Fruit fly (Drosophila melanogaster) whole organism, prepupa: Measurements from ENCODE around the gene CG1146.
A peak's percentile ranks its signal among the peaks of the same experiment; 100 is the strongest.

Experiments used
- Blimp-1 ChIP-seq: fragments of 200-800 bp; sonication (Bioruptor generic); optimal IDR thresholded peaks from 3 replicates; lab custom pipeline; 2017; ENCODE audit warnings: missing biosample characterization, missing genetic modification characterization, mild to moderate bottlenecking, moderate library complexity, missing genetic modification reagents
- CG10631 ChIP-seq: fragments of 200-800 bp; sonication (Bioruptor generic); optimal IDR thresholded peaks from 2 replicates; lab custom pipeline; 2016; ENCODE audit warnings: missing biosample characterization, missing genetic modification characterization
- CG10669 ChIP-seq: fragments of 200-800 bp; sonication (Bioruptor generic); optimal IDR thresholded peaks from 3 replicates; lab custom pipeline; 2018; ENCODE audit warnings: missing biosample characterization, mild to moderate bottlenecking, missing genetic modification characterization, moderate library complexity
- CG11762 ChIP-seq: fragments of 200-800 bp; sonication (Bioruptor generic); optimal IDR thresholded peaks from 3 replicates; lab custom pipeline; 2016; ENCODE audit warnings: missing biosample characterization, missing genetic modification characterization; ENCODE audit not compliant: insufficient read depth
- CG11902 ChIP-seq: fragments of 200-800 bp; sonication (Bioruptor generic); optimal IDR thresholded peaks from 3 replicates; lab custom pipeline; 2016; ENCODE audit warnings: missing biosample characterization, missing genetic modification characterization
- CG15336 ChIP-seq: fragments of 200-800 bp; sonication (Bioruptor generic); IDR thresholded peaks from 2 replicates; pipeline ENCODE4 v1.3.6; 2022; ENCODE audit warnings: missing biosample characterization, missing genetic modification characterization
- CG1621 ChIP-seq: fragments of 200-800 bp; sonication (Bioruptor generic); optimal IDR thresholded peaks from 3 replicates; lab custom pipeline; 2018; ENCODE audit warnings: missing biosample characterization, mild to moderate bottlenecking, missing genetic modification characterization
- CG3032 ChIP-seq: fragments of 200-800 bp; optimal IDR thresholded peaks from 2 replicates; lab custom pipeline; 2019; ENCODE audit warnings: missing biosample characterization, mild to moderate bottlenecking, missing genetic modification characterization, moderate library complexity
- CG31627 ChIP-seq: fragments of 200-800 bp; sonication (Bioruptor generic); optimal IDR thresholded peaks from 3 replicates; lab custom pipeline; 2016; ENCODE audit warnings: missing biosample characterization, missing genetic modification characterization
- CG32006 ChIP-seq: fragments of 200-800 bp; sonication (Bioruptor generic); optimal IDR thresholded peaks from 3 replicates; lab custom pipeline; 2017; ENCODE audit warnings: missing biosample characterization, mild to moderate bottlenecking, missing genetic modification characterization
- CG6163 ChIP-seq: fragments of 200-800 bp; sonication (Bioruptor generic); IDR thresholded peaks from 3 replicates; pipeline ENCODE4 v1.3.6; 2022; ENCODE audit warnings: missing biosample characterization, missing genetic modification characterization
- CG6276 ChIP-seq: fragments of 200-800 bp; sonication (Bioruptor generic); optimal IDR thresholded peaks from 2 replicates; lab custom pipeline; 2017; ENCODE audit warnings: missing biosample characterization, mild to moderate bottlenecking, missing genetic modification characterization
- CG6808 ChIP-seq: fragments of 200-800 bp; sonication (Bioruptor generic); optimal IDR thresholded peaks from 3 replicates; lab custom pipeline; 2017; ENCODE audit warnings: missing biosample characterization, missing genetic modification characterization, mild to moderate bottlenecking, moderate library complexity, missing genetic modification reagents
- CG6854 ChIP-seq: fragments of 200-800 bp; sonication (Bioruptor generic); optimal IDR thresholded peaks from 2 replicates; lab custom pipeline; 2017; ENCODE audit warnings: missing biosample characterization, mild to moderate bottlenecking, missing genetic modification characterization
- CG7368 ChIP-seq: fragments of 200-800 bp; sonication (Bioruptor generic); optimal IDR thresholded peaks from 3 replicates; lab custom pipeline; 2016; ENCODE audit warnings: missing biosample characterization, missing genetic modification characterization
- CG8319 ChIP-seq: fragments of 200-800 bp; sonication (Bioruptor generic); optimal IDR thresholded peaks from 3 replicates; lab custom pipeline; 2016; ENCODE audit warnings: missing biosample characterization, missing genetic modification characterization
- CG8632 ChIP-seq: fragments of 200-800 bp; sonication (Bioruptor generic); optimal IDR thresholded peaks from 3 replicates; lab custom pipeline; 2016; ENCODE audit warnings: missing biosample characterization, missing genetic modification characterization
- Eip75B ChIP-seq: fragments of 200-800 bp; sonication (Bioruptor generic); optimal IDR thresholded peaks from 3 replicates; lab custom pipeline; 2016; ENCODE audit warnings: missing biosample characterization, missing genetic modification characterization
- Eip78C ChIP-seq: fragments of 200-800 bp; sonication (Bioruptor generic); peaks from one replicate; lab custom pipeline; 2016; ENCODE audit warnings: missing biosample characterization, missing genetic modification characterization
- Eip93F ChIP-seq: fragments of 200-800 bp; sonication (Bioruptor generic); optimal IDR thresholded peaks from 2 replicates; lab custom pipeline; 2016; ENCODE audit warnings: missing biosample characterization, mild to moderate bottlenecking, missing genetic modification characterization
- Ets96B ChIP-seq: fragments of 200-800 bp; optimal IDR thresholded peaks from 2 replicates; lab custom pipeline; 2019; ENCODE audit warnings: missing biosample characterization, mild to moderate bottlenecking, missing genetic modification characterization, moderate library complexity
- Gug ChIP-seq: fragments of 200-800 bp; sonication (Bioruptor generic); IDR thresholded peaks from 2 replicates; pipeline ENCODE4 v1.3.6; 2022; ENCODE audit warnings: missing biosample characterization, missing genetic modification characterization
- Lpt ChIP-seq: fragments of 200-800 bp; sonication (Bioruptor generic); optimal IDR thresholded peaks from 3 replicates; lab custom pipeline; 2016; ENCODE audit warnings: missing biosample characterization, missing genetic modification characterization
- OdsH ChIP-seq: fragments of 200-800 bp; sonication (Bioruptor generic); optimal IDR thresholded peaks from 3 replicates; lab custom pipeline; 2016; ENCODE audit warnings: missing biosample characterization, missing genetic modification characterization
- Smox ChIP-seq: fragments of 200-800 bp; sonication (Bioruptor generic); optimal IDR thresholded peaks from 3 replicates; lab custom pipeline; 2016; ENCODE audit warnings: missing biosample characterization, missing genetic modification characterization
- Sox102F ChIP-seq: fragments of 200-800 bp; sonication (Bioruptor generic); optimal IDR thresholded peaks from 2 replicates; lab custom pipeline; 2016; ENCODE audit warnings: missing biosample characterization, mild to moderate bottlenecking, missing genetic modification characterization
- Sox15 ChIP-seq: fragments of 200-800 bp; sonication (Bioruptor generic); optimal IDR thresholded peaks from 3 replicates; lab custom pipeline; 2016; ENCODE audit warnings: missing biosample characterization, missing genetic modification characterization
- achi ChIP-seq: fragments of 200-800 bp; sonication (Bioruptor generic); optimal IDR thresholded peaks from 3 replicates; lab custom pipeline; 2016; ENCODE audit warnings: missing biosample characterization, missing genetic modification characterization
- acj6 ChIP-seq: fragments of 200-800 bp; sonication (Bioruptor generic); optimal IDR thresholded peaks from 3 replicates; lab custom pipeline; 2016; ENCODE audit warnings: missing biosample characterization, missing genetic modification characterization
- dac ChIP-seq: fragments of 200-800 bp; sonication (Bioruptor generic); optimal IDR thresholded peaks from 2 replicates; lab custom pipeline; 2017; ENCODE audit warnings: missing biosample characterization, mild to moderate bottlenecking, missing genetic modification characterization
- dsx ChIP-seq: fragments of 200-800 bp; optimal IDR thresholded peaks from 3 replicates; lab custom pipeline; 2019; ENCODE audit warnings: missing biosample characterization, mild to moderate bottlenecking, missing genetic modification characterization, moderate library complexity; ENCODE audit not compliant: poor library complexity, severe bottlenecking
- eg ChIP-seq: fragments of 200-800 bp; sonication (Bioruptor generic); IDR thresholded peaks from 3 replicates; pipeline ENCODE4 v1.3.6; 2022; ENCODE audit warnings: missing biosample characterization, missing genetic modification characterization
- esn ChIP-seq: fragments of 200-800 bp; sonication (Bioruptor generic); optimal IDR thresholded peaks from 2 replicates; lab custom pipeline; 2016; ENCODE audit warnings: missing biosample characterization, mild to moderate bottlenecking, missing genetic modification characterization, moderate library complexity
- fd85E ChIP-seq: fragments of 200-800 bp; sonication (Bioruptor generic); optimal IDR thresholded peaks from 3 replicates; lab custom pipeline; 2016; ENCODE audit warnings: missing biosample characterization, missing genetic modification characterization
- fkh ChIP-seq: fragments of 200-800 bp; sonication (Bioruptor generic); optimal IDR thresholded peaks from 3 replicates; lab custom pipeline; 2017; ENCODE audit warnings: missing biosample characterization, mild to moderate bottlenecking, missing genetic modification characterization, moderate library complexity
- lz ChIP-seq: fragments of 200-800 bp; sonication (Bioruptor generic); optimal IDR thresholded peaks from 3 replicates; lab custom pipeline; 2016; ENCODE audit warnings: missing biosample characterization, missing genetic modification characterization
- net ChIP-seq: fragments of 200-800 bp; sonication (Bioruptor generic); optimal IDR thresholded peaks from 3 replicates; lab custom pipeline; 2016; ENCODE audit warnings: missing biosample characterization, missing genetic modification characterization
- salr ChIP-seq, 2 experiments: fragments of 200-800 bp; sonication (Bioruptor generic); optimal IDR thresholded peaks; 3 replicates each; lab custom pipeline; 2016 to 2018; ENCODE audit warnings: missing biosample characterization in 2 of 2, missing genetic modification characterization in 2 of 2, mild to moderate bottlenecking in 1 of 2
- spab ChIP-seq: fragments of 200-800 bp; sonication (Bioruptor generic); optimal IDR thresholded peaks from 2 replicates; lab custom pipeline; 2017; ENCODE audit warnings: missing biosample characterization, mild to moderate bottlenecking, missing genetic modification characterization, missing genetic modification reagents
- topi ChIP-seq: fragments of 200-800 bp; sonication (Bioruptor generic); optimal IDR thresholded peaks from 3 replicates; lab custom pipeline; 2016; ENCODE audit warnings: missing biosample characterization, missing genetic modification characterization
- vri ChIP-seq: fragments of 200-800 bp; sonication (Bioruptor generic); optimal IDR thresholded peaks from 3 replicates; lab custom pipeline; 2016; ENCODE audit warnings: missing biosample characterization, mild to moderate bottlenecking, missing genetic modification characterization

Gene CG1146

dm6 chr3L:2467424-2467838 is 21.2 kb upstream of the CG1146 start (continued):
- TF ChIP-seq CG32006 (GFP tag; lab: Kevin White, UChicago) (peak; percentile 81), OdsH (peak; percentile 82), Sox15 (GFP tag; lab: Kevin White, UChicago) (peak; percentile 74), topi (GFP tag; lab: Kevin White, UChicago) (peak; percentile 95), CG11902 (GFP tag; lab: Kevin White, UChicago) (peak; percentile 72), CG10631 (GFP tag; lab: Kevin White, UChicago) (peak; percentile 74), Eip93F (GFP tag; lab: Kevin White, UChicago) (peak; percentile 3), CG15336 (GFP tag; lab: Robert Waterston, UW) (peak; percentile 80), CG7368 (GFP tag; lab: Kevin White, UChicago) (peak; percentile 74), CG6163 (GFP tag; lab: Robert Waterston, UW) (peak; percentile 83), Smox (GFP tag; lab: Kevin White, UChicago) (peak; percentile 90), esn (GFP tag; lab: Kevin White, UChicago) (peak; percentile 94), CG11762 (peak; percentile 78), Lpt (GFP tag; lab: Kevin White, UChicago) (peak; percentile 70), Eip78C (GFP tag; lab: Kevin White, UChicago) (peak; percentile 97), Blimp-1 (peak; percentile 62), CG6854 (GFP tag; lab: Kevin White, UChicago) (peak; percentile 80)

dm6 chr3L:2468509-2468908 is 20.1 kb upstream of the CG1146 start:
- no peak for TF ChIP-seq CG7368 (GFP tag; lab: Kevin White, UChicago)
- TF ChIP-seq fkh (GFP tag; lab: Kevin White, UChicago): peak; percentile 71
- TF ChIP-seq net (GFP tag; lab: Kevin White, UChicago): no peak
- peak; percentile 2 for TF ChIP-seq CG32006 (GFP tag; lab: Kevin White, UChicago)
- TF ChIP-seq topi (GFP tag; lab: Kevin White, UChicago): no peak
- TF ChIP-seq CG6276: peak; percentile 25

- TF ChIP-seq Eip78C (GFP tag; lab: Kevin White, UChicago) (no peak), vri (GFP tag; lab: Kevin White, UChicago) (peak; percentile 41), fkh (GFP tag; lab: Kevin White, UChicago) (peak; percentile 74)
Measured at dm6 chr3L:2469660-2470059, 18.9 kb upstream of the CG1146 start.

dm6 chr3L:2470735-2471395 is 17.7 kb upstream of the CG1146 start:
- no peak for TF ChIP-seq CG6854 (GFP tag; lab: Kevin White, UChicago)
- TF ChIP-seq acj6 (GFP tag; lab: Kevin White, UChicago): peak; percentile 57
- peak; percentile 34 for TF ChIP-seq lz (GFP tag; lab: Kevin White, UChicago)
- peak; percentile 14 for TF ChIP-seq dac
- no peak for TF ChIP-seq fkh (GFP tag; lab: Kevin White, UChicago)
- TF ChIP-seq dsx (GFP tag; lab: Kevin White, UChicago): peak; percentile 66
- TF ChIP-seq net (GFP tag; lab: Kevin White, UChicago): peak; percentile 56
- TF ChIP-seq CG10631 (GFP tag; lab: Kevin White, UChicago): peak; percentile 75
- peak; percentile 53 for TF ChIP-seq Sox102F (GFP tag; lab: Kevin White, UChicago)
- TF ChIP-seq CG7368 (GFP tag; lab: Kevin White, UChicago): peak; percentile 47
- peak; percentile 75 for TF ChIP-seq Eip75B (GFP tag; lab: Kevin White, UChicago)
- TF ChIP-seq eg (GFP tag; lab: Robert Waterston, UW): peak; percentile 60; the same call in 2 of the 3 replicates
- peak; percentile 12 for TF ChIP-seq Lpt (GFP tag; lab: Kevin White, UChicago)
- TF ChIP-seq CG3032 (tag; lab: Kevin White, UChicago): peak; percentile 77
- TF ChIP-seq CG8632 (GFP tag; lab: Kevin White, UChicago): peak; percentile 51
- peak; percentile 10 for TF ChIP-seq CG8319 (GFP tag; lab: Kevin White, UChicago)
- peak; percentile 47 for TF ChIP-seq Smox (GFP tag; lab: Kevin White, UChicago)
- TF ChIP-seq CG6808 (GFP tag; lab: Kevin White, UChicago): peak; percentile 72
- no peak for TF ChIP-seq Eip93F (GFP tag; lab: Kevin White, UChicago)
- TF ChIP-seq fd85E: no peak
- peak; percentile 74 for TF ChIP-seq CG10669 (GFP tag; lab: Kevin White, UChicago)
- peak; percentile 72 for TF ChIP-seq spab (GFP tag; lab: Kevin White, UChicago)
- TF ChIP-seq CG11762: peak; percentile 58
- TF ChIP-seq OdsH: peak; percentile 56
- TF ChIP-seq Gug (GFP tag; lab: Robert Waterston, UW): peak; percentile 51; the same call in 1 of the 2 replicates
- TF ChIP-seq Blimp-1: no peak
- TF ChIP-seq CG31627 (GFP tag; lab: Kevin White, UChicago): peak; percentile 43
- peak; percentile 81 for TF ChIP-seq Ets96B (tag; lab: Kevin White, UChicago)
- TF ChIP-seq salr (GFP tag; optimal IDR thresholded peaks at IDR 0.05; lab: Kevin White, UChicago): peak; percentile 10 to 76
- TF ChIP-seq vri (GFP tag; lab: Kevin White, UChicago): peak; percentile 12
- peak; percentile 29 for TF ChIP-seq CG1621 (tag; lab: Kevin White, UChicago)
- peak; percentile 69 for TF ChIP-seq achi (GFP tag; lab: Kevin White, UChicago)
